Fruit fly (Drosophila melanogaster): ENCODE results near the gene CG42675.

The CG42675 gene

dm6 chr3R:5856215-5856614, 42.8 kb downstream of the CG42675 start, which contains the start of the genes disp and ECSIT (continued):
- TF ChIP-seq gem (tag; optimal IDR thresholded peaks at IDR 0.05) (no peak), dati (GFP tag; IDR thresholded peaks at IDR 0.05) (no peak), Gug (GFP tag; IDR thresholded peaks at IDR 0.05) (no peak), CG3995 (GFP tag; optimal IDR thresholded peaks at IDR 0.05) (peak; percentile 55), CG17568 (GFP tag; optimal IDR thresholded peaks at IDR 0.05) (no peak), Bgb (GFP tag; IDR thresholded peaks at IDR 0.05; ENCODE audit: partially characterized antibody) (no peak), Sin3A (optimal IDR thresholded peaks at IDR 0.05) (peak; percentile 71), PHDP (tag; optimal IDR thresholded peaks at IDR 0.05) (no peak), insv (GFP tag; optimal IDR thresholded peaks at IDR 0.05) (no peak), zf30C (GFP tag; optimal IDR thresholded peaks at IDR 0.05) (no peak), Ets97D (GFP tag; optimal IDR thresholded peaks at IDR 0.05) (no peak), Rfx (GFP tag; IDR thresholded peaks at IDR 0.05) (peak; percentile 48), CG2712 (tag; optimal IDR thresholded peaks at IDR 0.05) (peak; percentile 88), Trl (optimal IDR thresholded peaks at IDR 0.05) (no peak), Trl (GFP tag; optimal IDR thresholded peaks at IDR 0.05) (peak; percentile 32), zfh2 (GFP tag; optimal IDR thresholded peaks at IDR 0.05) (peak; percentile 57), E2f2 (GFP tag; IDR thresholded peaks at IDR 0.05) (no peak), slou (GFP tag; optimal IDR thresholded peaks at IDR 0.05) (no peak), hbn (GFP tag; IDR thresholded peaks at IDR 0.05; ENCODE audit: partially characterized antibody) (peak; percentile 39), Hmr (GFP tag; optimal IDR thresholded peaks at IDR 0.05) (peak; percentile 36), HLH54F (GFP tag; optimal IDR thresholded peaks at IDR 0.05) (peak; percentile 43), tio (GFP tag; optimal IDR thresholded peaks at IDR 0.05) (no peak), Bdp1 (GFP tag; optimal IDR thresholded peaks at IDR 0.05) (peak; percentile 19), luna (GFP tag; optimal IDR thresholded peaks at IDR 0.05) (no peak), ci (GFP tag; IDR thresholded peaks at IDR 0.05) (no peak), psq (GFP tag; optimal IDR thresholded peaks at IDR 0.05) (no peak), pan (optimal IDR thresholded peaks at IDR 0.05) (no peak), pan (GFP tag; optimal IDR thresholded peaks at IDR 0.05 in 1 of 2, IDR thresholded peaks at IDR 0.05 in 1 of 2) (no peak), CG4854 (GFP tag; optimal IDR thresholded peaks at IDR 0.05) (no peak), Opbp (GFP tag; IDR thresholded peaks at IDR 0.05; ENCODE audit: partially characterized antibody) (no peak), tll (GFP tag; optimal IDR thresholded peaks at IDR 0.05) (peak; percentile 32 to 66), pzg (GFP tag; optimal IDR thresholded peaks at IDR 0.05) (peak; percentile 50), hkb (optimal IDR thresholded peaks at IDR 0.05) (peak; percentile 79), hkb (GFP tag; IDR thresholded peaks at IDR 0.05) (no peak), CG13775 (GFP tag; optimal IDR thresholded peaks at IDR 0.05) (peak; percentile 26), bsh (GFP tag; optimal IDR thresholded peaks at IDR 0.05) (no peak), crp (GFP tag; optimal IDR thresholded peaks at IDR 0.05) (peak; percentile 98), CG7556 (GFP tag; optimal IDR thresholded peaks at IDR 0.05) (no peak), CG7839 (tag; optimal IDR thresholded peaks at IDR 0.05) (no peak), CG6854 (GFP tag; optimal IDR thresholded peaks at IDR 0.05) (peak; percentile 6), Dip2 (GFP tag; IDR thresholded peaks at IDR 0.05) (no peak), B-H2 (GFP tag; optimal IDR thresholded peaks at IDR 0.05) (no peak), bbx (GFP tag; IDR thresholded peaks at IDR 0.05; ENCODE audit: partially characterized antibody) (no peak), vnd (GFP tag; IDR thresholded peaks at IDR 0.05; ENCODE audit: partially characterized antibody) (no peak), ems (GFP tag; optimal IDR thresholded peaks at IDR 0.05) (peak; percentile 45), maf-S (GFP tag; optimal IDR thresholded peaks at IDR 0.05) (peak; percentile 15), jing (GFP tag; optimal IDR thresholded peaks at IDR 0.05) (no peak), Stat92E (GFP tag; optimal IDR thresholded peaks at IDR 0.05) (no peak), hth (optimal IDR thresholded peaks at IDR 0.05) (no peak), da (GFP tag; optimal IDR thresholded peaks at IDR 0.05) (no peak), p53 (GFP tag; optimal IDR thresholded peaks at IDR 0.05) (no peak), HLH4C (GFP tag; IDR thresholded peaks at IDR 0.05; ENCODE audit: partially characterized antibody) (no peak)
